Fruit fly (Drosophila melanogaster): Measurements from ENCODE around the gene Acp26Aa.

Acp26Aa gene

DNA sequence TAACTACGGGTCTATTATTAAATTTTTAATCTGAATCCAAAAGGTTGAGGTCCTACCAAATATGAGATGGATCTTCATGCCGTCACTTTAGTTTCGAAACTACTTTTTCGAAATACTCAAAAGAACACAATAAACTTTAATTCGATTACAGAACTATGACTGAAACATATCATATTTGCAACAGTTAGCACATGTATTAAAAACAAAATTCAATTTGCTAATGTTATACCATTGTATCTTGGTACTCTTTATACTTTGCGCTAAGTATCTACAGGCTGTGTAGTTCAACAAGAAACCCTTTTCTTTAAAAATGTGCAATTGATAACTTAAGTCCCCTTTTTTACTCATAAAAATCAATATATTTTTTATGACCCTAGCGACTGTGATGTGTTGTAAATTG is 9.0 kb downstream of the Acp26Aa start, which contains the start of the genes Sfp26Ac and CG43185:
Sfp26Ac (minus strand) TSS at position 101 of the 400 bp plus-strand sequence.
CG43185 (plus strand) TSS at position 215 of the 400 bp plus-strand sequence.
- no peak for TF ChIP-seq noc (tag; optimal IDR thresholded peaks at IDR 0.05)

- no peak for TF ChIP-seq noc (tag; optimal IDR thresholded peaks at IDR 0.05)
Observed at dm6 chr2L:5883441-5883840, 10.3 kb downstream of the Acp26Aa start, which contains the start of gene CG44574. Gene CG44574, plus strand, starts transcription at chr2L:5883741.

DNA sequence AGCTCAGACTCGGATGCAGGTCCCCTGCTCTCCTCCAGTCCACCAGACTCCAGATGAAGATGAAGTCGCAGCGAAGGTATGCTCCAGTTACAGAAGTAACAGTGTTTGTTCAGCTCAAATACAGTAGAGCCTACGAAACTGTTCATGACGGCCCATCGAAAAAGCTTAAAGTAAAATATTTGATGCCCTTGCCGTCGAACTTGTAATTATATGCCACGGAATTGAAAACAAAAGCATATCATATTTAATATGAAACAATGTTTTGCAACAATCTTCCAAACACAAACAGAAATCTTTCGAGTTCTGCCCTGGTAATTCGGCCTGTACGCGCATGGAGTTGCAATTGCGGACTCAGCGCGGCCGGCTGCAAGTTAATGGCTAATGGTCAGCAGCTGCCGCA is 12.5 kb downstream of the Acp26Aa start:
- no peak for TF ChIP-seq noc (tag; optimal IDR thresholded peaks at IDR 0.05)

DNA sequence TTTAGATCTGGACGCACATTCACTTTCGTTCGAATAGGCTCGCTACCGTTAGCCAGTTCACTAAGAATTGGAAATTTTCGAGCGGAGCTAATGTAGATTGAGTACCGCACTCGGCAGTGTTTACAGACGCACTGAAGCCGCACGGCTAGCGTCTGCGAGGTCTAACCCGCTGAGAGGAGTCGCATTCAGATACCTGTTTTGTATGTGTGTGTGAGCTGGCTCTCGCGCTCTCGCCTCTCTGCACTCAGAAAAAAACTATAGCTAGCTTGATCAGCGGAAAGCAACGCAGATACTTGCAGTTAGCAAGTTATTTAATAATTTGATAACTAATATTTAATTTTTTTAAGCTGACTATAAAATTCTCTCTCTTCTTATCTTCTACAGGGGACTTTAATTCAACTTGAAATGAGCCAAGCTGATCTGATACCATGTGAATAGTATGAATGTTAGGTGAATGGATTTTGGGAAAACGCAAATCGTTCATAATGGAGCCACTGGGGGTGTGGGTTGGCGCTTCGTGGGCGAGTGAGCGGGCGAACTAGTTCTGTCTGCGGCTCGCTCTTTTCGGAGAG is 14.2 kb downstream of the Acp26Aa start, which contains the start of gene rau:
rau (minus strand) TSS at position 136 of the 572 bp plus-strand sequence.
- TF ChIP-seq noc (tag; optimal IDR thresholded peaks at IDR 0.05) = peak; percentile 65

DNA sequence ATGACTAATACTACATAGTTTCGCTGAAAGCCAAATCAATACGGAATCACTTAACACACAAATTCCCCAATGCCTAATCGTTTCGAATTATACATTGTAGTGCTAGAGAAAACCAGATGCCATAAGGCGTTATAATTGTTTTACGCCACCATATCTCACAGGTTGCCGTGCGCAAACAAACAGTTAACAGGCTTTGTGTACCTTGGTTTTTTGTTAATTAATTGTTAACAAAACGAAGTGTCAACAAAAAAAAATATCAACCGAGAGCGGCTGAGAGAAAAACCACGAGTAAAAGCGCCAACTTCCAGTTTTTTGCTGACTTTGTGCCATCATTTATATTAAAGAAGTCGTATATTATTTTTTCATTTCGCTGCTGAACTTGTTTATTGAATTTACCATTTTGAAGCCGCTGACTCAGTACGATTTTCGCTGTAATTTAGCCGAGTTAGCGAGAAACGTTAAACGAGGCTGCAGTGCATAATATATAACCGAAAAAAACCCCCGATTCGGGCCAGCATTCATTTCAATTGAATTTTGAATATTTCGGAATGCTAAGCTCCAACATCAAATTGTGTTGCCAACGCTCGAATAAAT is 17.1 kb downstream of the Acp26Aa start:
- peak; percentile 49 for TF ChIP-seq noc (tag; optimal IDR thresholded peaks at IDR 0.05)

- TF ChIP-seq noc (tag; optimal IDR thresholded peaks at IDR 0.05) = no peak
Observed at dm6 chr2L:5870838-5871702, 22.6 kb downstream of the Acp26Aa start.

DNA sequence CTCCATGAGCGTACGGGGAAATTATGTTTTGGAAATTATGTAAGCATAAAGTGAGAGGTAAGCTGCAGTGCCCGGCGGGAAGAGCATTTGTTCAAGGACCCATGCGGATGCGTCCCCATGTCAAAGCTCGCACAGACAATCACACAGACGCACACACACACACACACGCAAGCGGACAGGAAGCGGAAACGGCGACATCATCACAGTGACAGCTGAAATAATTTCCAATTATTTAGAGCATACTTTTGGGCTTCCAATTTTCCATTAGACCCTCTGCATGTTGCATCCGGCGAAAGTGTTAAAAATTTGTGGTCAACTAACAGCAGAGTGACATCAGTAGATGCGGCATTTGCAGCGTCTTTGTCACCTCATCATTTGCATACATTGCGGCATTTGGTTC is 26.9 kb downstream of the Acp26Aa start:
- no peak for TF ChIP-seq noc (tag; optimal IDR thresholded peaks at IDR 0.05)

- TF ChIP-seq noc (tag; optimal IDR thresholded peaks at IDR 0.05) = no peak
Observed at dm6 chr2L:5856786-5857185, 36.9 kb downstream of the Acp26Aa start.

All from whole organism, larva.